Worm (Caenorhabditis elegans): ENCODE results near the gene srg-33.
A peak's percentile ranks its signal among the peaks of the same experiment; 100 is the strongest.

Gene srg-33

DNA sequence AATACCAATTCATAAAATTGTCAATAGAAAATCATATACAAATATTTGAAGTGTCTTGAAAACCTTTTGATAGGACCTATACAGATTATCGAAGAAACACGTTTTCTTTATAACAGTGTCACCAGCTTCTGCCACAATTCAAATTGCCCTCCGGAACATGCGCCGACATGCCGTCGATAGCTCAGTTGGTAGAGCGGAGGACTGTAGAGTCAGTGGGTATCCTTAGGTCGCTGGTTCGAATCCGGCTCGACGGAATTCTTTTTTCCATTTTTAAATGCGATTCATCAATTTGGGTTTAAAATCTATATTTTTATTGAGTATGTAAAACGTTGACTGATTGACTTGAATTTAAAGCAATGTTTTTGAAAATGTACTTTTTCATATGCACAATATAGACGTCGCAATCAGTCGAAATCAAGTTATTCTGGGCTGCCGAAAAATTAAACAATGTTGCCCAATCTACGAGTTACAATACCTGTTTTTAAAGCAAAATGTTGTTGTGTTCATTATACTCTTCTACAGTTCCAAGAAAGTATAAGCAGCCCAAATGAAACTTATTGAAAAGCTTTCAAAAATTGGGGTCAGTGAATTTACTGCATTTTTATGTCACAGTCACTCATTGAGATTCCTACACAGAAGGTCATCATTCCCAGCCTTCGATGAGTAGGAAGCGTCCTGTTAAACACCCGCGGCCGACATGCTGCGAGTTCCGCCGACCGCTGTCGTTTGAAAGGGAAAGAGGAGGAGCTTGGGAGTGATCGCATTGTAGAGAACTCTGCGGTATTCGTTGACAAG, 44.4 kb upstream of the srg-33 start (continued):
- TF ChIP-seq sup-37 (GFP tag; optimal IDR thresholded peaks at IDR 0.05) (peak; percentile 34), isw-1 (GFP tag; IDR thresholded peaks at IDR 0.05) (no peak), pax-3 (tag; optimal IDR thresholded peaks at IDR 0.05) (no peak), rnt-1 (tag; optimal IDR thresholded peaks at IDR 0.05) (peak; percentile 95), tlp-1 (tag; optimal IDR thresholded peaks at IDR 0.05) (no peak), elt-3 (tag; optimal IDR thresholded peaks at IDR 0.05) (peak in 3 of 6 experiments; percentile 50 to 76 (median 67))

DNA sequence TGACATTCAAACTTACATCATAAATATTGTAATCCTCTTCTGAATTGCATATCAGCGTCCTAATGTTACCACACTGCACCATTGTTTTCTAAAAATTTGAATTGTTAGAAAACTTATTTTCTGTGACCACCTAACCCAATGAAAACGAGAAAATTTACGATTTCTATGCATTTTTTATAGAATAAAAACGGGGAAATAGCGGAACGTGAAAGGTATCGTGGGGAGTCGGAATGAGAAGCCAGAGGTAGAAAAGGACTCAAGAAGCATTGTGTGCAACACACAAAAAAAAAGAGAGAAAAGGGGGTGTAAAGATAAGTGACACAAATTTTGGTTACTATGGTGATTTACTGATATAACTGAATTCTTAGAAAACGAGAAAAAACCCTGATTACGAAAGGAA, 41.7 kb upstream of the srg-33 start, which contains the start of gene C16D9.6:
Gene C16D9.6, minus strand, starts transcription at position 101 of the 400 bp plus-strand sequence.
- TF ChIP-seq nhr-11 (tag; optimal IDR thresholded peaks at IDR 0.05) (no peak), fkh-8 (tag; optimal IDR thresholded peaks at IDR 0.05) (peak; percentile 77), nhr-71 (tag; optimal IDR thresholded peaks at IDR 0.05) (peak; percentile 43), nhr-76 (tag; optimal IDR thresholded peaks at IDR 0.05) (no peak), snu-23 (GFP tag; optimal IDR thresholded peaks at IDR 0.05) (no peak), dsc-1 (tag; optimal IDR thresholded peaks at IDR 0.05) (peak; percentile 8)

DNA sequence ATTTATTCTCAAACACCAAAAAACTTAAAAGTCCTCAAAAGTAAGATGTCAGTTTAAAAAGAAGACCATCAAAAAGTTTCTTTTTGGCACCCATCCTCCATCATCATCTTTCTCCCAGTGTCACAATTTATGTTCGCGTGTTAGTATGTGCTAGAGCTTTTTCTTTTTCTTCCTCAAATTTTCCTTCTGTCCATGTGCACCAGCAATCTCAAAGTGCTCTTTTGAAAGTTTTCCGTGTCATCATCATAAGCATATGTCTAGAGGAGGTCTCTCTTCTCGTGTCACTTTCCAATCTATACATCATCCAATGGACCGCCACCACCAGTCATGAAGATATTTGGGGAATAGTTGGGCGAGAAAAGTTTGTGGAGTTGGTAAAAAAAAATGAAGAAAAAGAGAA, 40.8 kb upstream of the srg-33 start:
- no peak for TF ChIP-seq nhr-19 (GFP tag; conservative IDR thresholded peaks at IDR 0.05)
- TF ChIP-seq mab-9 (GFP tag; IDR thresholded peaks at IDR 0.05) = 0 out of 2 replicates have a peak, but pooled peaks have one; percentile 14
- peak; percentile 52 for TF ChIP-seq lin-14 (GFP tag; optimal IDR thresholded peaks at IDR 0.05)
- TF ChIP-seq zag-1 (tag; optimal IDR thresholded peaks at IDR 0.05) = no peak

DNA sequence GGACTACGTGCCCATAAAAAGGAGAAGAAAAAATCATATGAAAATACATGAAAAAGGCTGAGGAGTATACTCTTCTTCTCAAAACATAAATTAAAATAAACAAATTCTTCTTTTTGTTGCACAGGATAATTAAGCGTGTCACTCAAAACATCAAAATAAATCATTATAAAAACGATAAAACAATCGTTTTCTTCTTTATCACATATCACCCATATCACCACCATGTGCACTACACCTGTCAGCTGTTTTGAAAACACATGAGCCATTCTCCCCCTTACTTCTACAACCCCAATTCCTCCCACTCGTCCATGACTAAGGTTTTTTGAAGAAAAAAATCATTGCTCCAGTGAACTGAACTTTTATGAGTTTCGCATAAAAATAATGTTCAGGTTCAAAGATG, 39.3 kb upstream of the srg-33 start:
- peak in 1 of 2 experiments; percentile 28 for TF ChIP-seq lsy-2 (tag; optimal IDR thresholded peaks at IDR 0.05)
- TF ChIP-seq hpl-2 (GFP tag; optimal IDR thresholded peaks at IDR 0.05) = no peak
- TF ChIP-seq lin-14 (GFP tag; optimal IDR thresholded peaks at IDR 0.05) = peak; percentile 70
- TF ChIP-seq mdl-1 (tag; optimal IDR thresholded peaks at IDR 0.05) = peak in 1 of 2 experiments; percentile 12
- TF ChIP-seq snpc-4 (tag; optimal IDR thresholded peaks at IDR 0.05) = peak; percentile 12
- TF ChIP-seq lin-39 (tag; optimal IDR thresholded peaks at IDR 0.05) = peak; percentile 68
- peak; percentile 75 for TF ChIP-seq rnt-1 (tag; optimal IDR thresholded peaks at IDR 0.05)
- TF ChIP-seq pax-3 (tag; optimal IDR thresholded peaks at IDR 0.05) = no peak
- no peak for TF ChIP-seq lin-15B (tag; optimal IDR thresholded peaks at IDR 0.05)
- no peak for TF ChIP-seq pqm-1 (tag; optimal IDR thresholded peaks at IDR 0.05)
- peak; percentile 6 for TF ChIP-seq nhr-20 (tag; optimal IDR thresholded peaks at IDR 0.05)
- TF ChIP-seq nhr-19 (GFP tag; conservative IDR thresholded peaks at IDR 0.05) = peak; percentile 36; the same call in 1 of the 2 replicates
- peak; percentile 65 for TF ChIP-seq nhr-71 (tag; optimal IDR thresholded peaks at IDR 0.05)
- TF ChIP-seq grh-1 (GFP tag; IDR thresholded peaks at IDR 0.05) = no peak
- TF ChIP-seq nhr-84 (tag; optimal IDR thresholded peaks at IDR 0.05) = no peak
- peak; percentile 21 for TF ChIP-seq snu-23 (GFP tag; optimal IDR thresholded peaks at IDR 0.05)

DNA sequence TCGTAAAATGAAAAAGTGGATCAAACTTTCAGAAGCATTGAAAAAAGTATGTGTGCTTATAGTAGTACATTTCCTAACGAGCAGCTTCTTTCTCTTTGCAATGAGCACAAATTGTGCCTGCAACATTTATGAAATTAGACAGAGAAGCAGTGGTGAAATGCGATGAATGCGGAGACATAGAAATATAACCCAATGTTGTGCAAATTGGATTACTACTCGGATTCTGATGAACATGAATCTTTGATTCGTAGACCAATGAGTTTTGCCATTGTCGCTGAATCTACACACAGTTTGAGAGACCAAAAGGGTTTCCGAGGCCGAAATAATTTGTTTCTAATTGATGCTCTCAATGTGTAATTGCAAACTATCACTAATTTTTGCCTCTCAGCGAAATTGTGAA, 37.9 kb upstream of the srg-33 start:
- no peak for TF ChIP-seq blmp-1 (tag; optimal IDR thresholded peaks at IDR 0.05)
- TF ChIP-seq nhr-90 (tag; optimal IDR thresholded peaks at IDR 0.05; ENCODE audit: poor library complexity) = no peak
- TF ChIP-seq lin-14 (GFP tag; optimal IDR thresholded peaks at IDR 0.05) = peak; percentile 18
- TF ChIP-seq dpl-1 (GFP tag; optimal IDR thresholded peaks at IDR 0.05) = no peak
- no peak for TF ChIP-seq efl-1 (optimal IDR thresholded peaks at IDR 0.05)
- TF ChIP-seq efl-1 (GFP tag; optimal IDR thresholded peaks at IDR 0.05 in 1 of 2) = peak in 1 of 2 experiments; percentile 41
- no peak for TF ChIP-seq snu-23 (GFP tag; optimal IDR thresholded peaks at IDR 0.05)

DNA sequence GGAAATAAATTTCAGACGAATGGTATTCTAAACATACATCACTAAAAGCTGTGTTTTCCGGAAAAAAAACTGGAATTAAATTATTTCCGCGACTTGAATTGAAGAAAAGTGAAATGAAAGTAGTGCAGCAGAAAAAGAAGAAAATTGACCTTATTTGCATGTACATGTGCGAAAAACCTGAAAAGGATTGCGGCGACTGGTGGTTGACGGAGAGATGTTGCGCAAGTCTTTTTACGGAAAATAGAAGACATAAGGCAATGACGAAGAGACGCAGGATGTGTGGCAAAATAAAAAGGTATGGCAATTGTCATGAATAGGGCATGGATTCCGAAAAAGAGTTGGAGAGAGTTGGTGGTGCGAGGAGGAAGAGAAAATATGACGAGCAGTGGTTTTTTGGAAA, 36.9 kb upstream of the srg-33 start:
- TF ChIP-seq blmp-1 (tag; optimal IDR thresholded peaks at IDR 0.05) = peak; percentile 68
- TF ChIP-seq lin-14 (GFP tag; optimal IDR thresholded peaks at IDR 0.05) = peak; percentile 6
- TF ChIP-seq mep-1 (tag; optimal IDR thresholded peaks at IDR 0.05) = no peak
